Worm (Caenorhabditis elegans) whole organism, L2 larva: ENCODE results near the gene F49C12.7.

ENCODE experiments used
- alr-1 ChIP-seq: fragments of 150-350 bp; optimal IDR thresholded peaks from 2 replicates; lab custom pipeline; 2014; ENCODE audit warnings: missing biosample characterization, missing genetic modification characterization
- ama-1 ChIP-seq: fragments of 150-350 bp; optimal IDR thresholded peaks from 2 replicates; lab custom pipeline; 2018; ENCODE audit warnings: inconsistent platforms
- dmd-4 ChIP-seq: sonication (generic microtip); optimal IDR thresholded peaks from 2 replicates; lab custom pipeline; 2017; ENCODE audit warnings: missing biosample characterization, missing genetic modification characterization
- elt-1 ChIP-seq: fragments of 150-350 bp; optimal IDR thresholded peaks from 2 replicates; lab custom pipeline; 2014; ENCODE audit warnings: missing biosample characterization, missing genetic modification characterization
- lin-13 ChIP-seq: fragments of 150-350 bp; optimal IDR thresholded peaks from 2 replicates; lab custom pipeline; 2014; ENCODE audit warnings: missing biosample characterization, missing genetic modification reagents, missing genetic modification characterization
- lin-39 ChIP-seq: fragments of 150-350 bp; optimal IDR thresholded peaks from 2 replicates; lab custom pipeline; 2014; ENCODE audit warnings: missing biosample characterization, missing genetic modification reagents, missing genetic modification characterization
- mdl-1 ChIP-seq, 2 experiments: fragments of 150-350 bp in 1 of 2; sonication (generic microtip) in 1 of 2; optimal IDR thresholded peaks; 2 replicates each; lab custom pipeline; 2017; ENCODE audit warnings: missing biosample characterization in 2 of 2, missing genetic modification characterization in 2 of 2
- nhr-11 ChIP-seq: fragments of 150-350 bp; optimal IDR thresholded peaks from 2 replicates; lab custom pipeline; 2014; ENCODE audit warnings: missing biosample characterization, missing genetic modification characterization
- nhr-25 ChIP-seq: fragments of 150-350 bp; sonication (generic microtip); optimal IDR thresholded peaks from 3 replicates; lab custom pipeline; 2014; ENCODE audit warnings: missing biosample characterization, missing genetic modification characterization
- unc-62 ChIP-seq: fragments of 150-350 bp; optimal IDR thresholded peaks from 2 replicates; lab custom pipeline; 2014; ENCODE audit warnings: missing biosample characterization, missing genetic modification reagents, missing genetic modification characterization
- ztf-11 ChIP-seq: sonication (generic microtip); optimal IDR thresholded peaks from 2 replicates; lab custom pipeline; 2017; ENCODE audit warnings: missing biosample characterization, missing genetic modification characterization

DNA sequence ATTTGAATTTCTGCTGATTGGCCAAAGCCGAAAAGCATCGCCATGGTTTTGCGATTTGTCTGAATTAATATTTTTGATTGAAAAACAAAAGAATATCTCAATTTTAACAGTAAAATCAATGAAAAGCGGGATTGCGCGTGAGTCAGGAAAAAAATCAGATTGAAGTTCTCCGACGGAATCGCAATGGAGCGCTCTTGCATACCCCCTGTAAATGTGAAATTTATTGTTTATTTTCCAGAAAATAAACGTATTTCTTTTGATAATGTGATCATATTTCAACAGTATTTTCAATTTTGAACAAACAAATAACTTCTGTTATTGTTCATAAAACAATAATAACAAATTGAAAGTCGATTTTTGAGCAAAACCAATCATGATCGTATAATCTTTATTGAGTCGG is 28.9 kb upstream of the F49C12.7 start, which contains the start of gene vps-26:
- no peak for TF ChIP-seq dmd-4 (tag; lab: Kevin White, UChicago)
- TF ChIP-seq ama-1, result no peak
- no peak for TF ChIP-seq nhr-25 (tag; lab: Kevin White, UChicago)
- no peak for TF ChIP-seq ztf-11 (tag; lab: Kevin White, UChicago)
- no peak for TF ChIP-seq mdl-1 (tag; optimal IDR thresholded peaks at IDR 0.05; lab: Kevin White, UChicago)
- no peak for TF ChIP-seq nhr-11 (tag; lab: Kevin White, UChicago)
- no peak for TF ChIP-seq unc-62 (GFP tag; lab: Kevin White, UChicago)
- no peak for TF ChIP-seq lin-13 (GFP tag; lab: Kevin White, UChicago)
- TF ChIP-seq elt-1 (tag; lab: Kevin White, UChicago), result no peak
- TF ChIP-seq lin-39, result no peak
- TF ChIP-seq alr-1 (tag; lab: Kevin White, UChicago), result no peak
